Fruit fly (Drosophila melanogaster) whole organism, embryonic: ENCODE data around the gene Dyrk2.

Experiments used
- CG15696 ChIP-seq: fragments of 200-800 bp; sonication (Bioruptor generic); optimal IDR thresholded peaks from 2 replicates; lab custom pipeline; 2019; ENCODE audit warnings: missing biosample characterization, mild to moderate bottlenecking, missing genetic modification characterization, moderate library complexity
- CG33557 ChIP-seq: fragments of 200-800 bp; sonication (Bioruptor generic); optimal IDR thresholded peaks from 2 replicates; lab custom pipeline; 2019; ENCODE audit warnings: missing biosample characterization, mild to moderate bottlenecking, missing genetic modification characterization, moderate library complexity
- MBD-R2 ChIP-seq: fragments of 200-800 bp; sonication (Bioruptor generic); IDR thresholded peaks from 2 replicates; pipeline ENCODE4 v1.3.6; 2022; ENCODE audit warnings: missing biosample characterization, missing genetic modification characterization
- ara ChIP-seq: fragments of 200-800 bp; sonication (Bioruptor generic); IDR thresholded peaks from 2 replicates; pipeline ENCODE4 v1.3.6; 2022; ENCODE audit warnings: missing biosample characterization, missing genetic modification characterization
- rib ChIP-seq: fragments of 200-800 bp; sonication (Bioruptor generic); IDR thresholded peaks from 2 replicates; pipeline ENCODE4 v1.3.6; 2022; ENCODE audit warnings: missing biosample characterization, missing genetic modification characterization

- TF ChIP-seq CG15696: peak; percentile 48
- TF ChIP-seq CG33557 (GFP tag; lab: Kevin White, UChicago): no peak
- TF ChIP-seq rib (GFP tag; lab: Robert Waterston, UW): no peak
- no peak for TF ChIP-seq MBD-R2 (GFP tag; lab: Robert Waterston, UW)
- TF ChIP-seq ara: no peak
Observed at dm6 chr2L:14160887-14161286, 73.0 kb downstream of the Dyrk2 start.
